Fruit fly (Drosophila melanogaster) whole organism, embryonic: ENCODE results near the gene CG2187.
A peak's percentile ranks its signal among the peaks of the same experiment; 100 is the strongest.

ENCODE experiments used
- Aef1 ChIP-seq: fragments of 200-800 bp; sonication (Bioruptor generic); IDR thresholded peaks from 3 replicates; pipeline ENCODE4 v1.3.6; 2022; ENCODE audit warnings: missing biosample characterization, missing genetic modification characterization
- Asciz ChIP-seq: fragments of 200-800 bp; sonication (Bioruptor generic); optimal IDR thresholded peaks from 2 replicates; lab custom pipeline; 2017; ENCODE audit warnings: missing biosample characterization, mild to moderate bottlenecking, missing genetic modification characterization, missing genetic modification reagents
- C15 ChIP-seq: fragments of 200-800 bp; sonication (Bioruptor generic); IDR thresholded peaks from 3 replicates; pipeline ENCODE4 v1.3.6; 2022; ENCODE audit warnings: missing biosample characterization, missing genetic modification characterization
- CG11695 ChIP-seq: fragments of 200-800 bp; sonication (Bioruptor generic); IDR thresholded peaks from 3 replicates; pipeline ENCODE4 v1.3.6; 2022; ENCODE audit warnings: missing biosample characterization, missing genetic modification characterization
- CG14050 ChIP-seq: fragments of 200-800 bp; sonication (Bioruptor generic); IDR thresholded peaks from 3 replicates; pipeline ENCODE4 v1.3.6; 2022; ENCODE audit warnings: missing biosample characterization, missing genetic modification characterization
- CG15696 ChIP-seq: fragments of 200-800 bp; sonication (Bioruptor generic); optimal IDR thresholded peaks from 2 replicates; lab custom pipeline; 2019; ENCODE audit warnings: missing biosample characterization, mild to moderate bottlenecking, missing genetic modification characterization, moderate library complexity
- CG17912 ChIP-seq: fragments of 200-800 bp; sonication (Bioruptor generic); optimal IDR thresholded peaks from 2 replicates; lab custom pipeline; 2018; ENCODE audit warnings: missing biosample characterization, mild to moderate bottlenecking, missing genetic modification characterization
- CG18011 ChIP-seq: fragments of 200-800 bp; sonication (Bioruptor generic); optimal IDR thresholded peaks from 2 replicates; lab custom pipeline; 2017; ENCODE audit warnings: missing biosample characterization, missing genetic modification characterization, mild to moderate bottlenecking, moderate library complexity, missing genotype
- CG18262 ChIP-seq: fragments of 200-800 bp; optimal IDR thresholded peaks from 3 replicates; lab custom pipeline; 2019; ENCODE audit warnings: missing biosample characterization, mild to moderate bottlenecking, missing genetic modification characterization, moderate library complexity
- CG18599 ChIP-seq: fragments of 200-800 bp; sonication (Bioruptor generic); optimal IDR thresholded peaks from 3 replicates; lab custom pipeline; 2017; ENCODE audit warnings: missing biosample characterization, missing genetic modification characterization, mild to moderate bottlenecking, moderate library complexity, missing genetic modification reagents
- CG18764 ChIP-seq: fragments of 200-800 bp; sonication (Bioruptor generic); optimal IDR thresholded peaks from 3 replicates; lab custom pipeline; 2016; ENCODE audit warnings: missing biosample characterization, missing genetic modification characterization
- CG2202 ChIP-seq: fragments of 200-800 bp; sonication (Bioruptor generic); optimal IDR thresholded peaks from 2 replicates; lab custom pipeline; 2018; ENCODE audit warnings: missing biosample characterization, mild to moderate bottlenecking, missing genetic modification characterization
- CG4282 ChIP-seq: fragments of 200-800 bp; sonication (Bioruptor generic); optimal IDR thresholded peaks from 2 replicates; lab custom pipeline; 2016; ENCODE audit warnings: missing biosample characterization, missing genetic modification characterization
- CG4707 ChIP-seq: fragments of 200-800 bp; sonication (Bioruptor generic); optimal IDR thresholded peaks from 2 replicates; lab custom pipeline; 2018; ENCODE audit warnings: missing biosample characterization, mild to moderate bottlenecking, missing genetic modification characterization, moderate library complexity
- CG6272 ChIP-seq: fragments of 200-800 bp; sonication (Bioruptor generic); IDR thresholded peaks from 2 replicates; pipeline ENCODE4 v1.3.6; 2022; ENCODE audit warnings: missing biosample characterization, missing genetic modification characterization
- CG6683 ChIP-seq: fragments of 200-800 bp; sonication (Bioruptor generic); optimal IDR thresholded peaks from 2 replicates; lab custom pipeline; 2017; ENCODE audit warnings: missing biosample characterization, mild to moderate bottlenecking, missing genetic modification characterization, missing genetic modification reagents
- CG7556 ChIP-seq: fragments of 200-800 bp; sonication (Bioruptor generic); optimal IDR thresholded peaks from 2 replicates; lab custom pipeline; 2017; ENCODE audit warnings: missing biosample characterization, mild to moderate bottlenecking, missing genetic modification characterization
- CG8281 ChIP-seq: fragments of 200-800 bp; sonication (Bioruptor generic); optimal IDR thresholded peaks from 2 replicates; lab custom pipeline; 2018; ENCODE audit warnings: missing biosample characterization, mild to moderate bottlenecking, missing genetic modification characterization, moderate library complexity
- CG8290 ChIP-seq, 3 experiments: fragments of 200-800 bp; sonication (Bioruptor generic); optimal IDR thresholded peaks; 2 replicates each; lab custom pipeline; 2016 to 2019; ENCODE audit warnings: missing biosample characterization in 3 of 3, missing genetic modification characterization in 3 of 3, mild to moderate bottlenecking in 2 of 3, moderate library complexity in 1 of 3
- CG9437 ChIP-seq: fragments of 200-800 bp; sonication (Bioruptor generic); optimal IDR thresholded peaks from 2 replicates; lab custom pipeline; 2018; ENCODE audit warnings: missing biosample characterization, mild to moderate bottlenecking, missing genetic modification characterization
- Dad ChIP-seq: fragments of 200-800 bp; sonication (Bioruptor generic); optimal IDR thresholded peaks from 3 replicates; lab custom pipeline; 2016; ENCODE audit warnings: missing biosample characterization, missing genetic modification characterization
- Dip3 ChIP-seq: fragments of 200-800 bp; sonication (Bioruptor generic); optimal IDR thresholded peaks from 3 replicates; lab custom pipeline; 2016; ENCODE audit warnings: missing biosample characterization, missing genetic modification characterization
- Fer2 ChIP-seq: fragments of 200-800 bp; sonication (Bioruptor generic); optimal IDR thresholded peaks from 2 replicates; lab custom pipeline; 2018; ENCODE audit warnings: missing biosample characterization, mild to moderate bottlenecking, missing genetic modification characterization, moderate library complexity
- HHEX ChIP-seq: fragments of 200-800 bp; sonication (Bioruptor generic); optimal IDR thresholded peaks from 3 replicates; lab custom pipeline; 2017; ENCODE audit warnings: missing biosample characterization, mild to moderate bottlenecking, missing genetic modification characterization, missing genetic modification reagents
- Med ChIP-seq: fragments of 200-800 bp; sonication (Bioruptor generic); peaks from one replicate; lab custom pipeline; 2016; ENCODE audit warnings: missing biosample characterization, missing genetic modification characterization, mild to moderate bottlenecking, inconsistent platforms, moderate library complexity
- Optix ChIP-seq: fragments of 200-800 bp; sonication (Bioruptor generic); IDR thresholded peaks from 3 replicates; pipeline ENCODE4 v1.3.6; 2022; ENCODE audit warnings: missing biosample characterization, missing genetic modification characterization
- Rx ChIP-seq: fragments of 200-800 bp; sonication (Bioruptor generic); IDR thresholded peaks from 2 replicates; pipeline ENCODE4 v1.3.6; 2022; ENCODE audit warnings: missing biosample characterization, missing genetic modification characterization
- Taf1 ChIP-seq: fragments of 200-800 bp; sonication (Bioruptor generic); IDR thresholded peaks from 2 replicates; pipeline ENCODE4 v1.3.6; 2022; ENCODE audit warnings: missing biosample characterization, missing genetic modification characterization
- ato ChIP-seq: fragments of 200-800 bp; sonication (Bioruptor generic); IDR thresholded peaks from 2 replicates; pipeline ENCODE4 v1.3.6; 2022; ENCODE audit warnings: missing biosample characterization, missing genetic modification characterization; ENCODE audit not compliant: partially characterized antibody
- cwo ChIP-seq: fragments of 200-800 bp; sonication (Bioruptor generic); optimal IDR thresholded peaks from 3 replicates; lab custom pipeline; 2017; ENCODE audit warnings: missing biosample characterization, missing genetic modification characterization, mild to moderate bottlenecking, moderate library complexity, missing genetic modification reagents
- danr ChIP-seq: fragments of 200-800 bp; sonication (Bioruptor generic); IDR thresholded peaks from 2 replicates; pipeline ENCODE4 v1.3.6; 2022; ENCODE audit warnings: missing biosample characterization, missing genetic modification characterization
- dysf ChIP-seq: fragments of 200-800 bp; sonication (Bioruptor generic); IDR thresholded peaks from 3 replicates; pipeline ENCODE4 v1.3.6; 2022; ENCODE audit warnings: missing biosample characterization, missing genetic modification characterization
- ems ChIP-seq: fragments of 200-800 bp; sonication (Bioruptor generic); optimal IDR thresholded peaks from 3 replicates; lab custom pipeline; 2016; ENCODE audit warnings: missing biosample characterization, missing genetic modification characterization
- esg ChIP-seq: fragments of 200-800 bp; sonication (Bioruptor generic); conservative IDR thresholded peaks from 2 replicates; pipeline ENCODE4 v1.3.6; 2022; ENCODE audit warnings: missing biosample characterization, missing genetic modification characterization
- fd96Cb ChIP-seq: fragments of 200-800 bp; sonication (Bioruptor generic); optimal IDR thresholded peaks from 2 replicates; lab custom pipeline; 2018; ENCODE audit warnings: missing biosample characterization, mild to moderate bottlenecking, missing genetic modification characterization, moderate library complexity
- jigr1 ChIP-seq: fragments of 200-800 bp; sonication (Bioruptor generic); IDR thresholded peaks from 3 replicates; pipeline ENCODE4 v1.3.6; 2022; ENCODE audit warnings: missing biosample characterization, missing genetic modification characterization
- lbe ChIP-seq: fragments of 200-800 bp; sonication (Bioruptor generic); optimal IDR thresholded peaks from 2 replicates; lab custom pipeline; 2016; ENCODE audit warnings: missing biosample characterization, mild to moderate bottlenecking, missing genetic modification characterization
- otp ChIP-seq: fragments of 200-800 bp; sonication (Bioruptor generic); IDR thresholded peaks from 3 replicates; pipeline ENCODE4, ENCODE4 v1.3.6; 2022; ENCODE audit warnings: missing biosample characterization, missing genetic modification characterization
- pan ChIP-seq, 4 experiments: fragments of >200 bp in 3 of 4; fragments of 200-800 bp in 1 of 4; sonication (Bioruptor generic) in 1 of 4; optimal IDR thresholded peaks in 3 of 4; IDR thresholded peaks in 1 of 4; 2 replicates each; pipeline versions ENCODE4 v1.3.6 to Lab custom; 2017 to 2022; ENCODE audit warnings: missing biosample characterization in 2 of 4, missing genetic modification characterization in 2 of 4, mixed read lengths in 1 of 4
- pb ChIP-seq: fragments of 200-800 bp; sonication (Bioruptor generic); optimal IDR thresholded peaks from 3 replicates; lab custom pipeline; 2016; ENCODE audit warnings: missing biosample characterization, missing genetic modification characterization
- ranshi ChIP-seq: fragments of 200-800 bp; sonication (Bioruptor generic); IDR thresholded peaks from 2 replicates; pipeline ENCODE4 v1.3.6; 2022; ENCODE audit warnings: missing biosample characterization, missing genetic modification characterization
- shn ChIP-seq: fragments of 200-800 bp; sonication (Bioruptor generic); optimal IDR thresholded peaks from 3 replicates; lab custom pipeline; 2016; ENCODE audit warnings: missing biosample characterization, missing genetic modification characterization
- sna ChIP-seq: fragments of 200-800 bp; sonication (Bioruptor generic); IDR thresholded peaks from 2 replicates; pipeline ENCODE4 v1.3.6; 2022; ENCODE audit warnings: missing biosample characterization, missing genetic modification characterization; ENCODE audit not compliant: partially characterized antibody
- stwl ChIP-seq: fragments of 200-800 bp; sonication (Bioruptor generic); optimal IDR thresholded peaks from 3 replicates; lab custom pipeline; 2018; ENCODE audit warnings: missing biosample characterization, mild to moderate bottlenecking, missing genetic modification characterization, moderate library complexity
- tio ChIP-seq: fragments of 200-800 bp; sonication (Bioruptor generic); optimal IDR thresholded peaks from 2 replicates; lab custom pipeline; 2017; ENCODE audit warnings: missing biosample characterization, missing genetic modification characterization, inconsistent platforms
- vfl ChIP-seq: fragments of 200-800 bp; sonication (Bioruptor generic); optimal IDR thresholded peaks from 2 replicates; lab custom pipeline; 2016; ENCODE audit warnings: missing biosample characterization, missing genetic modification characterization
- zen ChIP-seq: fragments of 200-800 bp; sonication (Bioruptor generic); optimal IDR thresholded peaks from 3 replicates; lab custom pipeline; 2018; ENCODE audit warnings: missing biosample characterization, mild to moderate bottlenecking, missing genetic modification characterization, moderate library complexity

Gene CG2187

DNA sequence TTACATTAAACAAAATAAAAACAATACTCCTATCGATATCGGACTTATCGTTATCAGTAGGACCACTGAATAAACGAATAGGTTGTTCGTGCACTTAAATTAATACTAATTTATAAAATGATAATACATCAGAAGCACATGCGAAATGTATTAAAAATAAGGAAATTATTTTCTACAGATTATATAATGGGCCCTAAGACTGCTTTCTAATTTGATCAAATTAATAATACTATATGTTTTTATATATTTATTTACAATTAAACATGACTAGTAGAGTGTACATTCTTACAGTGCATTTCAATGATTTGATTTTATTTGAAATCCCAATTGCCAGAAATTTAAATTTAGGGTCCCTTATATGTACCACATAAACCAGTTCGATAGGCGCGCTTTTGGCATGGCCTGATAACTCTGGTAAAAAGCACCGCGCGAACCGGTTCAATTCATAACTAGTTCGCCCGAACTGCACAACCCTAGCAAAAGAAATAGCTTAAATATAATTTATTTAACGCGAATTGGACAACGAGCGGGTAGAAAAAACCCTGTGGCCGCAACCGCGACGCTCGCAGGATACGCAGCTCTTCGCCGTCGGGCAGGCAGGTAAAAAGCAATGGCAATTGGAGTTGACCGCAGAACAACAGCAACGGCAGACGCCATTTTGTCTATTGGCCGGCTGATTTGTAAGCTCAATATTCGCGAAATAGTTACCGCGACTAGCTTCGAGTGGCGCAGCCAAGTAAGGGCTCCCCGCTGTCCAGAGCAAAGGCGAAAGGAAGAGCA lies 18.3 kb upstream of the CG2187 start, which contains the start of the genes CG2126 and faf (continued):
- peak; percentile 54 for TF ChIP-seq vfl (GFP tag; lab: Kevin White, UChicago)
- TF ChIP-seq Rx (GFP tag; lab: Robert Waterston, UW), result peak; percentile 59
- peak; percentile 52 for TF ChIP-seq cwo (GFP tag; lab: Kevin White, UChicago)
- TF ChIP-seq CG14050 (GFP tag; lab: Robert Waterston, UW), result peak; percentile 56; the same call in 2 of the 3 replicates
- TF ChIP-seq CG6272 (GFP tag; lab: Robert Waterston, UW), result peak; percentile 66; the same call in 1 of the 2 replicates
- TF ChIP-seq CG15696 (tag; lab: Kevin White, UChicago), result peak; percentile 73
- 0 out of 3 replicates have a peak, but pooled peaks have one; percentile 44 for TF ChIP-seq otp (GFP tag; lab: Robert Waterston, UW)
- TF ChIP-seq C15 (GFP tag; lab: Robert Waterston, UW), result 0 out of 3 replicates have a peak, but pooled peaks have one; percentile 65
- peak; percentile 76; the same call in 2 of the 3 replicates for TF ChIP-seq CG11695 (GFP tag; lab: Robert Waterston, UW)
- TF ChIP-seq CG18599 (GFP tag; lab: Kevin White, UChicago), result no peak
- TF ChIP-seq sna (GFP tag; lab: Robert Waterston, UW), result no peak
- no peak for TF ChIP-seq pan (optimal IDR thresholded peaks at IDR 0.05; lab: Kevin White, UChicago)
- TF ChIP-seq pan (GFP tag; optimal IDR thresholded peaks at IDR 0.05 in 1 of 2, IDR thresholded peaks at IDR 0.05 in 1 of 2), result peak in 1 of 2 experiments; percentile 81
- TF ChIP-seq CG8281, result peak; percentile 49
- TF ChIP-seq Dad (GFP tag; lab: Kevin White, UChicago), result peak; percentile 5
- peak; percentile 64 for TF ChIP-seq zen
- TF ChIP-seq Med, result peak; percentile 90
- peak; percentile 47 for TF ChIP-seq ems (GFP tag; lab: Kevin White, UChicago)
- TF ChIP-seq Taf1 (GFP tag; lab: Robert Waterston, UW), result peak; percentile 57
- peak; percentile 42 for TF ChIP-seq CG17912 (GFP tag; lab: Kevin White, UChicago)
- peak; percentile 79 for TF ChIP-seq dysf
- TF ChIP-seq ranshi (GFP tag; lab: Robert Waterston, UW), result peak; percentile 73
- TF ChIP-seq Aef1, result peak; percentile 61; the same call in 2 of the 3 replicates
- TF ChIP-seq CG4707, result no peak
- TF ChIP-seq tio (GFP tag; lab: Kevin White, UChicago), result no peak
- TF ChIP-seq danr, result peak; percentile 61; the same call in 1 of the 2 replicates
- no peak; the same call in 2 of the 3 replicates for TF ChIP-seq Optix (GFP tag; lab: Robert Waterston, UW)
- peak; percentile 87 for TF ChIP-seq CG18262 (tag; lab: Kevin White, UChicago)
- no peak for TF ChIP-seq pb
- peak; percentile 50 for TF ChIP-seq esg (GFP tag; lab: Robert Waterston, UW)
- TF ChIP-seq fd96Cb (tag; lab: Kevin White, UChicago), result peak; percentile 67
- peak; percentile 49 for TF ChIP-seq CG2202 (tag; lab: Kevin White, UChicago)
- peak; percentile 69 for TF ChIP-seq HHEX (GFP tag; lab: Kevin White, UChicago)
- peak; percentile 44 for TF ChIP-seq CG8290 (GFP tag; optimal IDR thresholded peaks at IDR 0.05; lab: Kevin White, UChicago)
- TF ChIP-seq CG8290 (tag; optimal IDR thresholded peaks at IDR 0.05; lab: Kevin White, UChicago), result no peak
- peak; percentile 60; the same call in 2 of the 3 replicates for TF ChIP-seq jigr1
- TF ChIP-seq lbe (GFP tag; lab: Kevin White, UChicago), result peak; percentile 55
- peak; percentile 71 for TF ChIP-seq CG7556 (GFP tag; lab: Kevin White, UChicago)
- no peak for TF ChIP-seq Asciz (GFP tag; lab: Kevin White, UChicago)
- peak; percentile 57 for TF ChIP-seq CG18011 (GFP tag; lab: Kevin White, UChicago)
- peak; percentile 70 for TF ChIP-seq CG9437 (GFP tag; lab: Kevin White, UChicago)
- TF ChIP-seq stwl, result peak; percentile 40
- peak; percentile 56 for TF ChIP-seq CG6683 (GFP tag; lab: Kevin White, UChicago)
- TF ChIP-seq CG18764 (GFP tag; lab: Kevin White, UChicago), result peak; percentile 73
- TF ChIP-seq shn (GFP tag; lab: Kevin White, UChicago), result no peak
- peak; percentile 80 for TF ChIP-seq Fer2
- peak; percentile 61 for TF ChIP-seq Dip3
- TF ChIP-seq ato (GFP tag; lab: Robert Waterston, UW), result no peak
- TF ChIP-seq CG4282 (GFP tag; lab: Kevin White, UChicago), result no peak
